Worm (Caenorhabditis elegans) whole organism, midembryonic: ENCODE data around the gene F14F7.5.
A peak's percentile ranks its signal among the peaks of the same experiment; 100 is the strongest.

Experiments
- T22C8.4 ChIP-seq: fragments of 200-800 bp; sonication (Bioruptor generic); IDR thresholded peaks from 2 replicates; pipeline ENCODE4 v1.3.6; 2022; ENCODE audit warnings: missing genetic modification characterization, missing compliant biosample characterization
- cog-1 ChIP-seq: sonication (generic microtip); optimal IDR thresholded peaks from 2 replicates; lab custom pipeline; 2016; ENCODE audit warnings: missing genetic modification characterization, missing compliant biosample characterization
- flt-1 ChIP-seq: fragments of 200-800 bp; sonication (Bioruptor generic); IDR thresholded peaks from 2 replicates; pipeline ENCODE4 v1.3.6; 2022; ENCODE audit warnings: missing genetic modification characterization, missing compliant biosample characterization
- klf-2 ChIP-seq: fragments of 200-800 bp; sonication (Bioruptor generic); conservative IDR thresholded peaks from 2 replicates; pipeline ENCODE4 v1.3.6; 2022; ENCODE audit warnings: missing genetic modification reagents, missing genetic modification characterization, missing compliant biosample characterization
- med-1 ChIP-seq: sonication (generic microtip); optimal IDR thresholded peaks from 2 replicates; lab custom pipeline; 2017; ENCODE audit warnings: missing genetic modification characterization, mild to moderate bottlenecking, missing compliant biosample characterization, antibody characterized with exemption, missing genetic modification reagents; ENCODE audit not compliant: insufficient read depth
- ref-1 ChIP-seq: fragments of 200-800 bp; sonication (Bioruptor generic); conservative IDR thresholded peaks from 2 replicates; pipeline ENCODE4 v1.3.6; 2022; ENCODE audit warnings: missing genetic modification reagents, missing genetic modification characterization, missing compliant biosample characterization
- tab-1 ChIP-seq: fragments of 200-800 bp; sonication (Bioruptor generic); IDR thresholded peaks from 2 replicates; pipeline ENCODE4 v1.3.6; 2022; ENCODE audit warnings: missing genetic modification characterization, missing compliant biosample characterization
- ztf-23 ChIP-seq: fragments of 200-800 bp; sonication (Bioruptor generic); IDR thresholded peaks from 2 replicates; pipeline ENCODE4 v1.3.6; 2022; ENCODE audit warnings: missing genetic modification reagents, missing genetic modification characterization, missing compliant biosample characterization
- ztf-29 ChIP-seq: fragments of 200-800 bp; sonication (Bioruptor generic); IDR thresholded peaks from 2 replicates; pipeline ENCODE4 v1.3.6; 2022; ENCODE audit warnings: missing genetic modification reagents, missing genetic modification characterization, missing compliant biosample characterization

Gene F14F7.5

DNA sequence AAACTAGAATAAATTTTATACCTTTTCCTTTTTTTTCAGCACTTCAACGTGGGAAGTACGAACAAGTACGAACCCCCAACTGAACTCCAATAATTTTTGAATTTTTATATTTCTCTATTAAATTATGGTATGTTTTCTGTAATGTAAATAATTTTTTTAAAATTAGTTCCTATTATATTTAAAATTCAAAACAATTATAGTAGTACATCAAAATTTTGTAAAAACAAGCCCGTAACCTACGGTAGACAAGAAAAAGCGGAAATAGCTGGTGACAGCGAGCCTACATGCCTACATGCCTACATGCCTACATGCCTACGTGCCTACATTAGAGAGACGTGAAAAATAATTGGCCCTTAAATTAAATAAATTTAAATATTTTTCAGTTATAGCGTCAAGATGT is at the start of gene F14F7.5:
F14F7.5 (plus strand) TSS at position 301 of the 400 bp plus-strand sequence.
- TF ChIP-seq med-1 (GFP tag; lab: Kevin White, UChicago) (no peak), tab-1 (GFP tag; lab: Robert Waterston, UW) (no peak), klf-2 (GFP tag; lab: Robert Waterston, UW) (no peak), cog-1 (tag; lab: Kevin White, UChicago) (no peak), ztf-23 (no peak), flt-1 (no peak), ref-1 (GFP tag; lab: Robert Waterston, UW) (no peak), T22C8.4 (GFP tag; lab: Robert Waterston, UW) (no peak), ztf-29 (GFP tag; lab: Robert Waterston, UW) (no peak)

DNA sequence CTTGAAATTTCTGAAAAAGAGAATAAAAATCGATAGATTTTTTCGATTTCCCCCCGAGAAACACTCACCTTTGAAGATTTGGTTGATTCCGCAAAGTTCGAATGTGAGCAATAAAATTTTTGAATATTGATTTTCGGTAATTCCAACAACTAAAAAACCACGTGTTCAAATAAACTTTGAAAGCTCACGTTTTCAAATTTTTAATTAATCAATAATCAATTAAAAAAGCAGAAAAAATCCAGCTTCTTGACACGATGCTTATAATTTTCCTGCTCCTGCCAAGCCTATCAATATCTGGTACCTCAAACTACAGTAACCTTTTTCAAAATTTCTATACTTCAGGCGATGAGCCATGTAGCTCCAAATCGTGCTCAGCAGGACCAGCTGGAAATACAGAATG is 44.4 kb upstream of the F14F7.5 start, which contains the start of gene ZK1010.5:
ZK1010.5 (minus strand) TSS at position 101 of the 400 bp plus-strand sequence.
- no peak for TF ChIP-seq cog-1 (tag; lab: Kevin White, UChicago)
- no peak for TF ChIP-seq flt-1
- 0 out of 2 replicates have a peak, but pooled peaks have one; percentile 38 for TF ChIP-seq T22C8.4 (GFP tag; lab: Robert Waterston, UW)
- TF ChIP-seq klf-2 (GFP tag; lab: Robert Waterston, UW), result no peak
- no peak for TF ChIP-seq med-1 (GFP tag; lab: Kevin White, UChicago)

DNA sequence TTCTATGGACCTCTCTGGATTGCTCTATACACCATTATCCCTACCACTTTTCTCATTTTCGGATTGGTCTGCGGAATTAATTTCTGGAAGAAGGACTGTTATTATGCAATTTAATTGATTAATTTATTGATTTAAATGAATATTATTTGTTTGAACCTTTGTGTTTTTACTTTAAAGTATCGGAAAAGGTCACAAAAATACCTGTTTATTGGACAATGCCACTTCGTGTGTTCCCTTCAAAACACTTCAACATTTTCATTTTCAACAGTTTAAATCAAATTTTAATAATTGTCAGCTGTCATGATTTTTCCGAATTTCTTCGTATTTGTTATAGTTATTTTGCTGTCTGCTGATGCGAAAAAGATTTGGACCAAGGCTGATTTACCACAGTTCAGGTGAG is 40.8 kb upstream of the F14F7.5 start, which contains the start of gene ZK1010.12:
ZK1010.12 (plus strand) TSS at position 301 of the 400 bp plus-strand sequence.
- TF ChIP-seq ztf-23 (no peak), tab-1 (GFP tag; lab: Robert Waterston, UW) (no peak), ztf-29 (GFP tag; lab: Robert Waterston, UW) (no peak), T22C8.4 (GFP tag; lab: Robert Waterston, UW) (no peak), med-1 (GFP tag; lab: Kevin White, UChicago) (no peak), klf-2 (GFP tag; lab: Robert Waterston, UW) (no peak), cog-1 (tag; lab: Kevin White, UChicago) (no peak), flt-1 (no peak), ref-1 (GFP tag; lab: Robert Waterston, UW) (no peak)

DNA sequence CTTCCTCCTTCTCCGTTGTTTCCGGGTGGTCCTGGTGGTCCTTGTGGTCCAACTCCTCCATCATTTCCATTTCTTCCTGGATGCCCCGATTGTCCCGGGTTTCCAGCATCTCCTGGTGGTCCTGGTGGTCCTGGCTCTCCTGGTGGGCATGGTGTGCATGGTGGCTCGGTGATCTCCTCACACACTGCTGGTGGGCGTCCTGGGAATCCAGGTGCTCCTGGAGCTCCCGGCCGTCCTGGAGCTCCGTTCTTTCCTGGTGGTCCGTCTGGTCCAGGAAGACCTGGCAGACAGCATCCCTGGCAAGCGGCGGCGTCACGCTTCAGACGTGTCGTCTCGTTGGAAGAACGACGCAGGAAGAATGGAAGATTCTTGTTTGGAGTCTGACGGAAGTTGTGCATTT is 38.7 kb upstream of the F14F7.5 start:
- TF ChIP-seq flt-1 (no peak), med-1 (GFP tag; lab: Kevin White, UChicago) (no peak), ref-1 (GFP tag; lab: Robert Waterston, UW) (no peak), klf-2 (GFP tag; lab: Robert Waterston, UW) (no peak), ztf-23 (no peak), ztf-29 (GFP tag; lab: Robert Waterston, UW) (no peak), cog-1 (tag; lab: Kevin White, UChicago) (no peak), tab-1 (GFP tag; lab: Robert Waterston, UW) (no peak), T22C8.4 (GFP tag; lab: Robert Waterston, UW) (no peak)

DNA sequence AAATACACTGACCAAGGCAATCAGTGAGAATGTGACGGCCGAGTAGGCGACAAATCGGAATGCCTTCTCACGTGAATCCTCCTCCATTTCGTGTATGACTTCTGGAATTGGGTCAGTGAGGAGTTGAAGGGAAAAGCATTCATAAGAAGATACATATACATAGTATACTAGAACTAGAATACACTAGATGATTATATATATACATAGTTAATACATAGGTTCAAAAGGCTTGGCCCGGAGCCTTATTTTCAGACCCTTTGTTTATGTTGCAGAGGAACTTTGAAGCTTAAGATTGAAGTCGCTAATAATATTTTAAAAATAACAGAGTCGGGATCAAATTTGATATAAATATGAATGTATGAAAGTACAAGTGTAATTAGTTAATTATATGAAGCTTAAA is 38.2 kb upstream of the F14F7.5 start, which contains the start of gene col-97:
col-97 (minus strand) TSS at position 101 of the 400 bp plus-strand sequence.
- TF ChIP-seq flt-1 (no peak), ztf-23 (no peak), med-1 (GFP tag; lab: Kevin White, UChicago) (no peak), klf-2 (GFP tag; lab: Robert Waterston, UW) (no peak), tab-1 (GFP tag; lab: Robert Waterston, UW) (no peak), T22C8.4 (GFP tag; lab: Robert Waterston, UW) (no peak), ztf-29 (GFP tag; lab: Robert Waterston, UW) (no peak), ref-1 (GFP tag; lab: Robert Waterston, UW) (no peak), cog-1 (tag; lab: Kevin White, UChicago) (no peak)

DNA sequence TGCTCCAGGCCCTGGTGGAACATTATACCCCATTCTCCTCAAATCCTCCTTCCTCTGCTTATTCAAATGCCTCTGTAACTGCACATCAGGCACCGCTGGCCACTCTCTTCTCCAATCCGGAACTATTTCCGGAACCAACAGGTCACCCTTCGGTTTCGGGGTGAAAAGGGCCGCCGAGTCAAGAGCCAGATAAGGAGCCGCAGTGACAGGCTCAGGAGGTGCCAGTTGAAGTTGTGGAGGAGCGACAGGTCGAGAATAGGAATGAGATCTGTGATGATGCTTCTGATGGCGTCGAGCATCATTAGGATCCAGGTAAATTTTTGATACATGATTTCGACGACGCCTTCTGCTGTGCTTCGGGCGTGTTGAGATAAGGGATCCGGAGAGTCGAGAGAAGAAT is 33.5 kb upstream of the F14F7.5 start:
- TF ChIP-seq flt-1, result no peak
- no peak for TF ChIP-seq klf-2 (GFP tag; lab: Robert Waterston, UW)
- no peak for TF ChIP-seq ref-1 (GFP tag; lab: Robert Waterston, UW)
- TF ChIP-seq tab-1 (GFP tag; lab: Robert Waterston, UW), result no peak
- no peak for TF ChIP-seq med-1 (GFP tag; lab: Kevin White, UChicago)
- no peak for TF ChIP-seq ztf-23
- no peak for TF ChIP-seq T22C8.4 (GFP tag; lab: Robert Waterston, UW)
- no peak for TF ChIP-seq cog-1 (tag; lab: Kevin White, UChicago)
- no peak for TF ChIP-seq ztf-29 (GFP tag; lab: Robert Waterston, UW)

DNA sequence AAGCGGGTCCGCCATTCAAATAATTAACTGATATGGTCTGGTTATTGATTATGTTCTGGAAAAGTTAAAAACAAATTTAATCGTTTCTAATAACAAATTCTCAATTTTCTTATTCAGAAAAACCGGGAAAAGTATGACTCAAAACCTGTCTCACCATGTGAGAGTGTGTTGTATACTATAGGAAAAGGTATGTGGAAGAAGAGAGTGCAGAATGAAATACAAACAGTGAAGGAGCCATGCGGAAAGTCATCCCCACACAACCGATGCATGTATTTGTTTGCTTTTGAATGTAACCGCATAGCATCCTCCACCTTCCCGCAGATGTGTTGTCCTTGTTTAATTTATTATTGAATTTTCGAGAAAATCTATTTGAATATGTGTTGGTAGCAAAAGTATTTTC is 31.3 kb upstream of the F14F7.5 start, which contains the start of gene ZK1010.8:
ZK1010.8 (minus strand) TSS at position 214 of the 400 bp plus-strand sequence.
- TF ChIP-seq ref-1 (GFP tag; lab: Robert Waterston, UW), result no peak
- no peak for TF ChIP-seq med-1 (GFP tag; lab: Kevin White, UChicago)
- no peak for TF ChIP-seq ztf-29 (GFP tag; lab: Robert Waterston, UW)
- TF ChIP-seq cog-1 (tag; lab: Kevin White, UChicago), result no peak
- TF ChIP-seq klf-2 (GFP tag; lab: Robert Waterston, UW), result no peak
- no peak for TF ChIP-seq ztf-23
- TF ChIP-seq tab-1 (GFP tag; lab: Robert Waterston, UW), result no peak
- no peak for TF ChIP-seq flt-1
- no peak for TF ChIP-seq T22C8.4 (GFP tag; lab: Robert Waterston, UW)

DNA sequence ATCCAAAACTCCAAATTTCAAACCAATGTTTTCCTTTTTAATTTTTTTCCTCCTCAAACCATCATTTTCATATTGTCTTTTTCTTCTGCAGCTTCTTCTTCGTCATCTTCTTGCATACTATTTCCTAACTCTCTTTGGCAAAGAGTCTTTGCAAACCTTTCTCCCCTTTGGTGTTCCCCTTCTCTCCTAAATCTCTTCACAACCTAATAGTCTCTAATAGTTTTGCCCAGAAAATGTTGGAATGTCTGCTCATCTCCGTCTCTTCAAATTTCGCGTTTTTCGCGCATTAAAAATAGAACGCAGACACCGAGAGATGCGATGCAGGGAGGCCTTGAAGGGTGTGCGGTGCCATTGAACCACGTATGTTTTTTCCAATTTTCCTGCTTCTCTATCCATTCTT is 29.7 kb upstream of the F14F7.5 start, which contains the start of gene ZK1010.10:
ZK1010.10 (plus strand) TSS at position 286 of the 400 bp plus-strand sequence.
- TF ChIP-seq cog-1 (tag; lab: Kevin White, UChicago) (peak; percentile 6), med-1 (GFP tag; lab: Kevin White, UChicago) (no peak), ztf-23 (peak; percentile 51; the same call in 1 of the 2 replicates), T22C8.4 (GFP tag; lab: Robert Waterston, UW) (no peak), ref-1 (GFP tag; lab: Robert Waterston, UW) (no peak)

DNA sequence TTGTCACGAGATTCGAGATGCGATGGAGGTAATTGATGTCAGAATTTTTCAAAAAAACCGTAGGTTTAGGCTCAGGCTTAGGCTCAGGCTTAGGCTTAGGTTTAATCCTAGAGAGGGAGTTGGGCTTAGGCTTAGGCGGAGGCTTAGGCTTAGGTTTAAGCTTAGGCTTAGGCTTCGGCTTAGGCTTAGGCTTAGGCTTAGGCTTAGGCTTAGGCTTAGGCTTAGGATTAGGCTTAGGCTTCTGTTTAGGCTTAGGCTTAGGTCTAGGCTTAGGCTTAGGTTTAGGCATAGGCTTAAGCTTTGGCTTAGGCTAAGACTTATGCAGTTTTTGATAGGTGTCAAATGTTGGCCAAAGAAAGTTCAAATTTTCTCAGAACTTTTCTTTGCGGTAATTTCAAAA is 27.5 kb upstream of the F14F7.5 start:
- TF ChIP-seq ztf-29 (GFP tag; lab: Robert Waterston, UW), result peak; percentile 68; the same call in 1 of the 2 replicates
- no peak for TF ChIP-seq cog-1 (tag; lab: Kevin White, UChicago)
- 0 out of 2 replicates have a peak, but pooled peaks have one; percentile 23 for TF ChIP-seq ztf-23
